Worm (Caenorhabditis elegans): ENCODE measurements around the gene C37E2.10.

C37E2.10 gene

DNA sequence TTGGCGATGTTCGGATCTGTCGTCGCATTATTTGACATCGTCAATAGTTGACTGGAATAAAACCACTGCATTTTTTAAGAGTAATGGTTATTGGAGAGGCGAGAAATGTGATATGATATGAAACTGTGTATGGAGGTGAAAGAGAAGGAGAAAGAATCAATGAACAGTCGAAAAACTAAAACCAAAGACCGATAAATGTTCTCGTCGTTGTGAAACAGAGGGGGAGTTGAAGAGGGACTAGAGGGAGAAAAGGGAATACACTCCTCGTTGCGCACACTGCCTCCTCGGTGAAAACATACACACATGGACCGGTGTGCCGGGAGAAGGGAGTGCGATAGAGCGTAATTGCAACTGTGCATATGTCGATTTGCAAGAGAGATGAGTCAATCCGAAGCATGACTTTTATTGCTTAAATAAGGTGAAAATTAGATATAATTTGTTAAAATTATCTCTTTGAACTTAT lies 9.2 kb upstream of the C37E2.10 start, which contains the start of gene sym-4 (continued):
- TF ChIP-seq egl-44 (GFP tag; IDR thresholded peaks at IDR 0.05) (peak; percentile 85; the same call in 1 of the 2 replicates), ceh-40 (GFP tag; IDR thresholded peaks at IDR 0.05) (no peak), madf-8 (GFP tag; conservative IDR thresholded peaks at IDR 0.05) (no peak), dpff-1 (tag; optimal IDR thresholded peaks at IDR 0.05) (no peak), snpc-1.1 (tag; optimal IDR thresholded peaks at IDR 0.05; ENCODE audit: insufficient read depth) (no peak), D2030.7 (GFP tag; IDR thresholded peaks at IDR 0.05) (no peak), snpc-3.4 (tag; optimal IDR thresholded peaks at IDR 0.05) (no peak), ZK185.1 (tag; optimal IDR thresholded peaks at IDR 0.05; ENCODE audit: poor library complexity, severe bottlenecking) (peak; percentile 67), rpc-1 (optimal IDR thresholded peaks at IDR 0.05) (no peak), rpc-1 (tag; optimal IDR thresholded peaks at IDR 0.05) (no peak), pha-4 (tag; optimal IDR thresholded peaks at IDR 0.05) (peak; percentile 68), rcor-1 (GFP tag; IDR thresholded peaks at IDR 0.05) (peak; percentile 54), ztf-26 (tag; optimal IDR thresholded peaks at IDR 0.05) (peak; percentile 89), repo-1 (tag; optimal IDR thresholded peaks at IDR 0.05) (peak; percentile 54), F57C9.4 (tag; optimal IDR thresholded peaks at IDR 0.05) (no peak), efl-1 (GFP tag; optimal IDR thresholded peaks at IDR 0.05) (peak; percentile 12), chd-7 (tag; optimal IDR thresholded peaks at IDR 0.05) (peak; percentile 77), athp-1 (tag; optimal IDR thresholded peaks at IDR 0.05) (peak; percentile 82), tlf-1 (GFP tag; optimal IDR thresholded peaks at IDR 0.05) (peak; percentile 24), lsl-1 (GFP tag; optimal IDR thresholded peaks at IDR 0.05) (no peak), dpl-1 (GFP tag; optimal IDR thresholded peaks at IDR 0.05) (no peak), K12H6.12 (tag; optimal IDR thresholded peaks at IDR 0.05) (peak; percentile 85), tbp1 (GFP tag; optimal IDR thresholded peaks at IDR 0.05) (peak; percentile 68), ztf-25 (GFP tag; IDR thresholded peaks at IDR 0.05) (no peak), lin-35 (GFP tag; optimal IDR thresholded peaks at IDR 0.05) (peak in 1 of 3 experiments; percentile 77), ama-1 (optimal IDR thresholded peaks at IDR 0.05) (no peak), ama-1 (GFP tag; optimal IDR thresholded peaks at IDR 0.05) (no peak), zim-3 (tag; optimal IDR thresholded peaks at IDR 0.05) (no peak), Y53F4B.3 (GFP tag; IDR thresholded peaks at IDR 0.05) (no peak), snpc-4 (GFP tag; optimal IDR thresholded peaks at IDR 0.05) (no peak), snpc-4 (tag; optimal IDR thresholded peaks at IDR 0.05) (peak; percentile 4 to 79 (median 66)), ceh-79 (tag; optimal IDR thresholded peaks at IDR 0.05) (no peak), mxl-1 (tag; optimal IDR thresholded peaks at IDR 0.05) (no peak), hsf-1 (GFP tag; IDR thresholded peaks at IDR 0.05) (no peak), ztf-6 (GFP tag; IDR thresholded peaks at IDR 0.05) (no peak), mes-4 (tag; optimal IDR thresholded peaks at IDR 0.05) (no peak), nhr-120 (GFP tag; IDR thresholded peaks at IDR 0.05) (no peak)

DNA sequence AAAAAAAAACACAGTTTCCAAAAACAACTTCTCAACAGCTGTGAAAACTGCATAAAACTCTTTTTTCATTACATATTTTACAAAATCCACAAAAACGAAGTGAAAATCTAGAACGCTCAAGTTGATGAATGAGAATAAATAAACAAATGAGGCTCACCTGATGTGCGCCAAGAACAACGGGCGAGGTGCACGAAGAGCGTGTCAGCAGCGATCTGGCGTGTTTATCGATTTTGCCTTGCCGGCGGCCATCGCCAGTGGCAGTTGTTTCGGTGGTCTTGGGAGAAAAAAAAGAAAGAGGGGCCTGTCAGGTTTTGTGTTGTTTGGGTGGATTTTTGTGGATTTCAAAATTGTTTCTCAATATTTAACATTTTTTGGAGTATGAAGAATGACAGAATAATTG lies 4.9 kb upstream of the C37E2.10 start, which contains the start of gene idhb-1:
TSS of gene idhb-1 (minus strand) at position 214 of the 400 bp plus-strand sequence.
- TF ChIP-seq pha-4 (tag; optimal IDR thresholded peaks at IDR 0.05), result peak; percentile 30
- peak; percentile 93 for TF ChIP-seq ztf-18 (tag; optimal IDR thresholded peaks at IDR 0.05)
- peak; percentile 43; the same call in 1 of the 2 replicates for TF ChIP-seq K11D2.4 (GFP tag; IDR thresholded peaks at IDR 0.05)
- TF ChIP-seq F57A8.1 (GFP tag; optimal IDR thresholded peaks at IDR 0.05), result no peak
- TF ChIP-seq nhr-27 (tag; optimal IDR thresholded peaks at IDR 0.05), result no peak
- TF ChIP-seq let-526 (GFP tag; IDR thresholded peaks at IDR 0.05), result 0 out of 2 replicates have a peak, but pooled peaks have one; percentile 51
- TF ChIP-seq lin-40 (tag; optimal IDR thresholded peaks at IDR 0.05), result peak; percentile 65
- no peak for TF ChIP-seq hlh-26 (GFP tag; conservative IDR thresholded peaks at IDR 0.05)
- TF ChIP-seq snpc-4 (GFP tag; optimal IDR thresholded peaks at IDR 0.05), result no peak
- peak in 2 of 4 experiments; percentile 24 to 52 for TF ChIP-seq snpc-4 (tag; optimal IDR thresholded peaks at IDR 0.05)
- TF ChIP-seq let-607 (tag; optimal IDR thresholded peaks at IDR 0.05), result peak in 1 of 2 experiments; percentile 15
- peak; percentile 1 for TF ChIP-seq ZK185.1 (tag; optimal IDR thresholded peaks at IDR 0.05; ENCODE audit: poor library complexity, severe bottlenecking)
- TF ChIP-seq K12H6.12 (tag; optimal IDR thresholded peaks at IDR 0.05), result no peak
